Fruit fly (Drosophila melanogaster) whole organism, wandering third instar larva: Measurements from ENCODE around the gene BORCS6.
A peak's percentile ranks its signal among the peaks of the same experiment; 100 is the strongest.

ENCODE experiments used
- CG32264 ChIP-seq: fragments of 200-800 bp; sonication (Bioruptor generic); optimal IDR thresholded peaks from 2 replicates; lab custom pipeline; 2016; ENCODE audit warnings: missing biosample characterization, missing genetic modification characterization
- CG9705 ChIP-seq: fragments of 200-800 bp; sonication (Bioruptor generic); optimal IDR thresholded peaks from 2 replicates; lab custom pipeline; 2018; ENCODE audit warnings: missing biosample characterization, mild to moderate bottlenecking, missing genetic modification characterization
- CrebA ChIP-seq: fragments of 200-800 bp; sonication (Bioruptor generic); optimal IDR thresholded peaks from 2 replicates; lab custom pipeline; 2016; ENCODE audit warnings: missing biosample characterization, mild to moderate bottlenecking, missing genetic modification characterization, borderline replicate concordance
- Dfd ChIP-seq: fragments of >200 bp; optimal IDR thresholded peaks from 2 replicates; lab custom pipeline; 2017; ENCODE audit warnings: missing biosample characterization, missing genetic modification characterization
- GATAd ChIP-seq: sonication (Bioruptor generic); optimal IDR thresholded peaks from 2 replicates; lab custom pipeline; 2016; ENCODE audit warnings: missing biosample characterization, missing genetic modification characterization
- HLH106 ChIP-seq: fragments of 200-800 bp; optimal IDR thresholded peaks from 3 replicates; lab custom pipeline; 2019; ENCODE audit warnings: missing biosample characterization, mild to moderate bottlenecking, missing genetic modification characterization, moderate library complexity
- Hnf4 ChIP-seq: fragments of 200-800 bp; sonication (Bioruptor generic); optimal IDR thresholded peaks from 2 replicates; lab custom pipeline; 2016; ENCODE audit warnings: missing biosample characterization, mild to moderate bottlenecking, missing genetic modification characterization
- Hr78 ChIP-seq: fragments of >200 bp; optimal IDR thresholded peaks from 2 replicates; lab custom pipeline; 2017; ENCODE audit warnings: missing biosample characterization, missing genetic modification characterization
- Jra ChIP-seq: sonication (Bioruptor generic); optimal IDR thresholded peaks from 2 replicates; lab custom pipeline; 2016; ENCODE audit warnings: missing biosample characterization, missing genetic modification characterization
- Mio ChIP-seq: sonication (Bioruptor generic); optimal IDR thresholded peaks from 2 replicates; lab custom pipeline; 2016; ENCODE audit warnings: missing biosample characterization, missing genetic modification characterization
- Myc ChIP-seq: fragments of >200 bp; optimal IDR thresholded peaks from 2 replicates; lab custom pipeline; 2017
- OdsH ChIP-seq: fragments of 200-800 bp; sonication (Bioruptor generic); optimal IDR thresholded peaks from 2 replicates; lab custom pipeline; 2016; ENCODE audit warnings: missing biosample characterization, mild to moderate bottlenecking, missing genetic modification characterization
- Rel ChIP-seq, 2 experiments: fragments of 200-800 bp; sonication (Bioruptor generic) in 1 of 2; optimal IDR thresholded peaks; 2 replicates in 1 of 2; 3 replicates in 1 of 2; lab custom pipeline; 2016 to 2019; ENCODE audit warnings: mild to moderate bottlenecking in 2 of 2, missing biosample characterization in 2 of 2, missing genetic modification characterization in 2 of 2, moderate library complexity in 1 of 2
- Sp1 ChIP-seq: fragments of 200-800 bp; sonication (Bioruptor generic); optimal IDR thresholded peaks from 3 replicates; lab custom pipeline; 2019; ENCODE audit warnings: missing biosample characterization, mild to moderate bottlenecking, missing genetic modification characterization, moderate library complexity
- Vsx2 ChIP-seq: fragments of 200-300, 225-300 bp; sonication (Bioruptor generic); optimal IDR thresholded peaks from 2 replicates; lab custom pipeline; 2018; ENCODE audit warnings: missing biosample characterization, missing genetic modification characterization; ENCODE audit not compliant: partially characterized antibody
- br ChIP-seq: fragments of 200-800 bp; sonication (Bioruptor generic); optimal IDR thresholded peaks from 2 replicates; lab custom pipeline; 2016; ENCODE audit warnings: missing biosample characterization, missing genetic modification characterization
- brk ChIP-seq: fragments of 200-800 bp; sonication (Bioruptor generic); optimal IDR thresholded peaks from 2 replicates; lab custom pipeline; 2016; ENCODE audit warnings: missing biosample characterization, mild to moderate bottlenecking, missing genetic modification characterization
- dl ChIP-seq, 2 experiments: fragments of 175-275, 200-275 bp in 1 of 2; fragments of 200-275 bp in 1 of 2; sonication (Bioruptor generic); optimal IDR thresholded peaks; lab custom pipeline; 2018; ENCODE audit warnings: mild to moderate bottlenecking in 2 of 2, missing biosample characterization in 2 of 2, missing genetic modification characterization in 2 of 2, moderate library complexity in 2 of 2; ENCODE audit not compliant: partially characterized antibody in 2 of 2, insufficient read depth in 1 of 2
- dmrt93B ChIP-seq: fragments of 200-800 bp; sonication (Bioruptor generic); optimal IDR thresholded peaks from 2 replicates; lab custom pipeline; 2018; ENCODE audit warnings: missing biosample characterization, mild to moderate bottlenecking, missing genetic modification characterization
- dsf ChIP-seq: sonication (Bioruptor generic); optimal IDR thresholded peaks from 2 replicates; lab custom pipeline; 2016; ENCODE audit warnings: missing biosample characterization, missing genetic modification characterization, borderline replicate concordance
- ey ChIP-seq: fragments of 200-800 bp; sonication (Bioruptor generic); optimal IDR thresholded peaks from 2 replicates; lab custom pipeline; 2016; ENCODE audit warnings: missing biosample characterization, missing genetic modification characterization
- foxo ChIP-seq, 2 experiments: fragments of 200-800 bp; sonication (Bioruptor generic); optimal IDR thresholded peaks; 2 replicates in 1 of 2; 3 replicates in 1 of 2; lab custom pipeline; 2016 to 2017; ENCODE audit warnings: missing biosample characterization in 2 of 2, missing genetic modification characterization in 2 of 2
- fru ChIP-seq: fragments of 200-800 bp; sonication (Bioruptor generic); optimal IDR thresholded peaks from 3 replicates; lab custom pipeline; 2016; ENCODE audit warnings: missing biosample characterization, mild to moderate bottlenecking, missing genetic modification characterization
- h ChIP-seq: fragments of 200-800 bp; sonication (Bioruptor generic); optimal IDR thresholded peaks from 3 replicates; lab custom pipeline; 2016; ENCODE audit warnings: missing biosample characterization, mild to moderate bottlenecking, missing genetic modification characterization
- jim ChIP-seq: fragments of 175-275, 200-325 bp; sonication (Bioruptor generic); optimal IDR thresholded peaks from 2 replicates; lab custom pipeline; 2016; ENCODE audit warnings: missing biosample characterization, mild to moderate bottlenecking, missing genetic modification characterization
- pan ChIP-seq: fragments of >200 bp; optimal IDR thresholded peaks from 2 replicates; lab custom pipeline; 2017
- psq ChIP-seq: fragments of 200-800 bp; sonication (Bioruptor generic); optimal IDR thresholded peaks from 3 replicates; lab custom pipeline; 2017; ENCODE audit warnings: missing biosample characterization, mild to moderate bottlenecking, missing genetic modification characterization, moderate library complexity
- rgr ChIP-seq: fragments of 200-800 bp; sonication (Bioruptor generic); optimal IDR thresholded peaks from 3 replicates; lab custom pipeline; 2016; ENCODE audit warnings: missing biosample characterization, mild to moderate bottlenecking, missing genetic modification characterization
- sage ChIP-seq: fragments of 200-800 bp; sonication (Bioruptor generic); optimal IDR thresholded peaks from 2 replicates; lab custom pipeline; 2016; ENCODE audit warnings: missing biosample characterization, mild to moderate bottlenecking, missing genetic modification characterization
- sv ChIP-seq: fragments of 200-800 bp; sonication (Bioruptor generic); optimal IDR thresholded peaks from 3 replicates; lab custom pipeline; 2016; ENCODE audit warnings: missing biosample characterization, missing genetic modification characterization
- tai ChIP-seq: sonication (Bioruptor generic); optimal IDR thresholded peaks from 2 replicates; lab custom pipeline; 2016; ENCODE audit warnings: missing biosample characterization, missing genetic modification characterization
- woc ChIP-seq: sonication (Bioruptor generic); optimal IDR thresholded peaks from 2 replicates; lab custom pipeline; 2016; ENCODE audit warnings: missing biosample characterization, mild to moderate bottlenecking, missing genetic modification characterization

Gene BORCS6

DNA sequence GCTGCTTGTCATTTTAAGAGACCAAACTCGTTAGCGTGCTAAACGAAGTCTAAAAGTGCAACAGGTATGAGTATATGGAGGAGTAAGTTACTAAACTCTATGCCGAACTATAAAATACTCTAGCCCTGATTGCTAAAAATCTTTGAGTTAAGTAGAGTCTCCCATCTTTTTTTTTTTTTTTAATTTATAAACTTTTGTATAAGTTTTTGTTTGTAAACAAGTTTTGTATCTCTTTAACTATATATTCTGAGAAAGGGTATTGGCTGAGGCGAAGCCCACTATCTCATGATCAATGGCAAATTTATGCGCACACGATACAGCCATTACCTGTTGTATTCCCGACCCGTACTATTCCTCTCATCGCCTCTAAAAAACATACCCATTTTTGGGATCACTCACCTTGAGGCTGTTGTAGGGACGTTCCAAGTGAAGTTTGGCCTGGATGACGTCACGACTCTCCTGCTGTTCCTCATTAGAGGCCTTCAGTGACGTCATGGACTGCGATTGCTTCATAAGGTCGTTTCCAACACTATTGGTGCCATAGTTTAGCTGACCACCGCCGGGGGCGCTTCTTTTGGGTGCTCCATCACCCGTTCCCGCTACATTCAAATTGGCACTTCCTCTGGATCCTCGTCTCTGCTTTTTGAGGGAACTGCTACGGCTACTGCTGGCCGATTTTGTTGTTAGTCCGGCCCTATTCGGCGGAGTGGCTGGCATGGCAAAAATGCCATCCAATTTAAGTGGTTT lies 32.9 kb upstream of the BORCS6 start:
- TF ChIP-seq CG9705 (GFP tag; lab: Kevin White, UChicago), result no peak
- no peak for TF ChIP-seq ey (GFP tag; lab: Kevin White, UChicago)
- no peak for TF ChIP-seq Myc (lab: Kevin White, UChicago)
- TF ChIP-seq h (GFP tag; lab: Kevin White, UChicago), result peak; percentile 9

DNA sequence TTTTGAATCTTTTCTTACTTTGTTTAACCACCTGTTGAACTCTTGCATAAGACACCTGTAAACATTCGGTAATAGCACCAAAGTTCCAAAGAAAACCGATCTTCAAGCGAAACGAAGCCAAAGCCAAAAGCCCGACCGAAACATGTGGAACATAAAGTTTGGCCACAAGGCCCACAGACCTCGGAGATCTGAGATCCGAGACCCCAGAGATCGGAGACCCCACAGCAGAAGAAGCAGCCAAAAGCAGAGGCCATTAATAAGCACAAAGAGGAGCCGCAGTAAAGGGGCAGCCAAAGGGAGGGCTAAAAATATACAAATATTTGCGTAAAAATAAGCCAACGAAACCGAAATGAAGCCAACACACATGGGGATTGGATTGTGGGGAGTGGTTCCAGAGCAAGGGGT lies 29.8 kb upstream of the BORCS6 start:
- TF ChIP-seq foxo (GFP tag; optimal IDR thresholded peaks at IDR 0.05; lab: Kevin White, UChicago) (no peak), Vsx2 (GFP tag; lab: Kevin White, UChicago) (peak; percentile 25), fru (GFP tag; lab: Kevin White, UChicago) (peak; percentile 29), psq (peak; percentile 97), Jra (GFP tag; lab: Kevin White, UChicago) (no peak), br (GFP tag; lab: Kevin White, UChicago) (peak; percentile 22), sv (GFP tag; lab: Kevin White, UChicago) (no peak), jim (GFP tag; lab: Kevin White, UChicago) (no peak)

DNA sequence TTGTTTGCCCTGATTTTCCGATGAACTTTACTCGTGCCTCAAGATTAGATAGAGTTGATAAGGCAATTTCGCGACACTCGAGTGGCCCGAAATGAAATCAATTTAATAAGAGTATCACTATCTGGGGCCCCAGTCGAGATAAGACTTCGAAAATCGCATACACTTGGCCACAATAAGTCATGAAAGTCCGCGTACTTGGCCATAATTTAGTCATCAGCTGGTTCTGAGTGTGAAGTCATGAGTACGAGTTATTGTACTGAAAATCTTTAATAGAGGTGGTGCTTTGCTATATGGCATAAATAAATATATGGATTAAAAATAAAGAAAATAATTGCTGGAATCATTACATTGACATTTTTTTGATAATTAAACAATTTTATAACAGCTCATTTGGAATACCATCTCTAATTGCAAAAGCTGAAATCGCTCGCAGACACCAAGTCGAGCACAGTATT lies 28.9 kb upstream of the BORCS6 start:
- no peak for TF ChIP-seq Mio (GFP tag; lab: Kevin White, UChicago)
- TF ChIP-seq Vsx2 (GFP tag; lab: Kevin White, UChicago), result no peak
- TF ChIP-seq Hnf4, result peak; percentile 68
- TF ChIP-seq ey (GFP tag; lab: Kevin White, UChicago), result peak; percentile 63
- peak; percentile 6 for TF ChIP-seq CrebA (GFP tag; lab: Kevin White, UChicago)
- peak; percentile 83 for TF ChIP-seq h (GFP tag; lab: Kevin White, UChicago)
- TF ChIP-seq br (GFP tag; lab: Kevin White, UChicago), result peak; percentile 47
- TF ChIP-seq Sp1 (GFP tag; lab: Kevin White, UChicago), result peak; percentile 71
- TF ChIP-seq psq, result peak; percentile 54
- peak; percentile 47 for TF ChIP-seq Jra (GFP tag; lab: Kevin White, UChicago)
- no peak for TF ChIP-seq dl (GFP tag; optimal IDR thresholded peaks at IDR 0.05; lab: Kevin White, UChicago; ENCODE audit: insufficient read depth in 1 of 2, partially characterized antibody in 2 of 2)
- peak; percentile 21 for TF ChIP-seq Rel (GFP tag; optimal IDR thresholded peaks at IDR 0.05; lab: Kevin White, UChicago)
- TF ChIP-seq Rel (tag; optimal IDR thresholded peaks at IDR 0.05; lab: Kevin White, UChicago), result peak; percentile 63
- peak; percentile 38 for TF ChIP-seq sage (GFP tag; lab: Kevin White, UChicago)
- TF ChIP-seq woc (GFP tag; lab: Kevin White, UChicago), result peak; percentile 9
- TF ChIP-seq CG32264 (GFP tag; lab: Kevin White, UChicago), result no peak
- peak; percentile 64 for TF ChIP-seq tai (GFP tag; lab: Kevin White, UChicago)
- TF ChIP-seq Myc (lab: Kevin White, UChicago), result no peak
- peak; percentile 77 for TF ChIP-seq HLH106 (tag; lab: Kevin White, UChicago)
- peak; percentile 68 for TF ChIP-seq fru (GFP tag; lab: Kevin White, UChicago)
- TF ChIP-seq dmrt93B (GFP tag; lab: Kevin White, UChicago), result peak; percentile 14
- peak; percentile 72 for TF ChIP-seq rgr (GFP tag; lab: Kevin White, UChicago)
- no peak for TF ChIP-seq GATAd
- peak; percentile 74 for TF ChIP-seq OdsH (GFP tag; lab: Kevin White, UChicago)
- TF ChIP-seq dsf (GFP tag; lab: Kevin White, UChicago), result no peak
- peak; percentile 36 for TF ChIP-seq brk (GFP tag; lab: Kevin White, UChicago)
- peak in 1 of 2 experiments; percentile 86 for TF ChIP-seq foxo (GFP tag; optimal IDR thresholded peaks at IDR 0.05; lab: Kevin White, UChicago)

dm6 chr3L:513656-514055 lies 27.0 kb upstream of the BORCS6 start:
- TF ChIP-seq Dfd (no peak), pan (no peak), sv (GFP tag; lab: Kevin White, UChicago) (no peak), Mio (GFP tag; lab: Kevin White, UChicago) (no peak), Hr78 (GFP tag; lab: Kevin White, UChicago) (no peak), rgr (GFP tag; lab: Kevin White, UChicago) (no peak), br (GFP tag; lab: Kevin White, UChicago) (no peak), ey (GFP tag; lab: Kevin White, UChicago) (no peak)
- TF ChIP-seq, all 38 proteins: peak for 0
